Worm (Caenorhabditis elegans) whole organism, L4 larva: Measurements from ENCODE around the gene ucp-4.

Source experiments
- F10B5.3 ChIP-seq: sonication (generic microtip); optimal IDR thresholded peaks from 2 replicates; lab custom pipeline; 2016; ENCODE audit warnings: mild to moderate bottlenecking, missing genetic modification characterization, missing compliant biosample characterization
- T20F7.1 ChIP-seq: fragments of 200-800 bp; sonication (Bioruptor generic); optimal IDR thresholded peaks from 2 replicates; lab custom pipeline; 2018; ENCODE audit warnings: mild to moderate bottlenecking, missing genetic modification characterization, missing compliant biosample characterization
- ZK546.5 ChIP-seq, 2 experiments: sonication (generic microtip); optimal IDR thresholded peaks; 2 replicates each; lab custom pipeline; 2017; ENCODE audit warnings: missing biosample characterization in 2 of 2, missing genetic modification characterization in 2 of 2
- aha-1 ChIP-seq: fragments of 150-350 bp; peaks from one replicate; lab custom pipeline; 2014; ENCODE audit warnings: missing biosample characterization, missing genetic modification characterization
- ceh-20 ChIP-seq: fragments of 200-800 bp; sonication (Bioruptor generic); IDR thresholded peaks from 2 replicates; pipeline ENCODE4 v1.3.6; 2022; ENCODE audit warnings: missing genetic modification reagents, missing genetic modification characterization, missing compliant biosample characterization
- ceh-62 ChIP-seq: sonication (generic microtip); optimal IDR thresholded peaks from 2 replicates; lab custom pipeline; 2017; ENCODE audit warnings: missing biosample characterization, missing genetic modification characterization
- daf-16 ChIP-seq, 3 experiments: sonication (generic microtip); optimal IDR thresholded peaks; 2 replicates each; lab custom pipeline; 2016 to 2017; ENCODE audit warnings: missing genetic modification characterization in 3 of 3, missing genetic modification reagents in 3 of 3, mild to moderate bottlenecking in 2 of 3, missing compliant biosample characterization in 2 of 3, missing biosample characterization in 1 of 3, moderate library complexity in 1 of 3
- dmd-6 ChIP-seq: fragments of 200-800 bp; sonication (Bioruptor generic); IDR thresholded peaks from 2 replicates; pipeline ENCODE4 v1.3.6; 2022; ENCODE audit warnings: missing genetic modification reagents, missing genetic modification characterization, missing compliant biosample characterization
- dmd-8 ChIP-seq: fragments of 200-800 bp; sonication (Bioruptor generic); IDR thresholded peaks from 2 replicates; pipeline ENCODE4 v1.3.6; 2022; ENCODE audit warnings: missing genetic modification characterization, missing compliant biosample characterization
- dmd-9 ChIP-seq: fragments of 200-800 bp; sonication (Bioruptor generic); IDR thresholded peaks from 2 replicates; pipeline ENCODE4 v1.3.6; 2022; ENCODE audit warnings: missing genetic modification reagents, missing genetic modification characterization, missing compliant biosample characterization
- dve-1 ChIP-seq: sonication (generic microtip); optimal IDR thresholded peaks from 2 replicates; lab custom pipeline; 2017; ENCODE audit warnings: antibody characterized with exemption, mild to moderate bottlenecking, missing genetic modification characterization, missing compliant biosample characterization; ENCODE audit not compliant: insufficient read depth
- egl-27 ChIP-seq: sonication (generic microtip); optimal IDR thresholded peaks from 3 replicates; lab custom pipeline; 2017; ENCODE audit warnings: missing biosample characterization, missing genetic modification reagents, missing genetic modification characterization
- hlh-11 ChIP-seq: fragments of 200-800 bp; sonication (Bioruptor generic); optimal IDR thresholded peaks from 2 replicates; lab custom pipeline; 2018; ENCODE audit warnings: mild to moderate bottlenecking, missing genetic modification characterization, missing compliant biosample characterization
- hlh-30 ChIP-seq: sonication (generic microtip); optimal IDR thresholded peaks from 2 replicates; lab custom pipeline; 2017; ENCODE audit warnings: antibody characterized with exemption, mild to moderate bottlenecking, missing genetic modification characterization, missing compliant biosample characterization; ENCODE audit not compliant: insufficient read depth
- lin-1 ChIP-seq: fragments of 200-800 bp; sonication (Bioruptor generic); IDR thresholded peaks from 2 replicates; pipeline ENCODE4 v1.3.6; 2022; ENCODE audit warnings: missing genetic modification reagents, missing genetic modification characterization, missing compliant biosample characterization
- lin-15B ChIP-seq: fragments of 150-350 bp; sonication (generic microtip); optimal IDR thresholded peaks from 3 replicates; lab custom pipeline; 2014; ENCODE audit warnings: missing biosample characterization, missing genetic modification characterization
- lin-29 ChIP-seq: fragments of 200-800 bp; sonication (Bioruptor generic); IDR thresholded peaks from 2 replicates; pipeline ENCODE4 v1.3.6; 2022; ENCODE audit warnings: missing genetic modification reagents, missing genetic modification characterization, missing compliant biosample characterization
- lin-38 ChIP-seq: fragments of 200-800 bp; sonication (Bioruptor generic); IDR thresholded peaks from 2 replicates; pipeline ENCODE4 v1.3.6; 2022; ENCODE audit warnings: missing genetic modification reagents, missing genetic modification characterization, missing compliant biosample characterization
- lsy-2 ChIP-seq, 2 experiments: fragments of 150-350 bp in 1 of 2; sonication (generic microtip) in 1 of 2; optimal IDR thresholded peaks; 2 replicates each; lab custom pipeline; 2014 to 2017; ENCODE audit warnings: missing biosample characterization in 2 of 2, missing genetic modification characterization in 2 of 2
- madf-9 ChIP-seq: fragments of 200-800 bp; sonication (Bioruptor generic); conservative IDR thresholded peaks from 2 replicates; pipeline ENCODE4 v1.3.6; 2022; ENCODE audit warnings: missing genetic modification reagents, missing genetic modification characterization, missing compliant biosample characterization
- mep-1 ChIP-seq: fragments of 150-350 bp; sonication (generic microtip); optimal IDR thresholded peaks from 3 replicates; lab custom pipeline; 2014; ENCODE audit warnings: missing biosample characterization, missing genetic modification characterization
- nhr-10 ChIP-seq: fragments of 150-350 bp; optimal IDR thresholded peaks from 2 replicates; lab custom pipeline; 2014; ENCODE audit warnings: missing biosample characterization, missing genetic modification characterization
- nhr-111 ChIP-seq: fragments of 200-800 bp; sonication (Bioruptor generic); optimal IDR thresholded peaks from 2 replicates; lab custom pipeline; 2018; ENCODE audit warnings: mild to moderate bottlenecking, missing genetic modification characterization, missing compliant biosample characterization
- nhr-28 ChIP-seq: fragments of 150-350 bp; optimal IDR thresholded peaks from 2 replicates; lab custom pipeline; 2014; ENCODE audit warnings: missing biosample characterization, missing genetic modification characterization
- nhr-41 ChIP-seq: fragments of 200-800 bp; sonication (Bioruptor generic); IDR thresholded peaks from 2 replicates; pipeline ENCODE4 v1.3.6; 2022; ENCODE audit warnings: missing genetic modification reagents, missing genetic modification characterization, missing compliant biosample characterization
- nhr-48 ChIP-seq: sonication (generic microtip); optimal IDR thresholded peaks from 2 replicates; lab custom pipeline; 2016; ENCODE audit warnings: mild to moderate bottlenecking, missing genetic modification characterization, missing compliant biosample characterization
- nhr-6 ChIP-seq: fragments of 150-350 bp; optimal IDR thresholded peaks from 2 replicates; lab custom pipeline; 2014; ENCODE audit warnings: missing biosample characterization, missing genetic modification characterization
- nhr-76 ChIP-seq: fragments of 150-350 bp; optimal IDR thresholded peaks from 2 replicates; lab custom pipeline; 2014; ENCODE audit warnings: missing biosample characterization, missing genetic modification characterization
- nhr-77 ChIP-seq: fragments of 150-350 bp; optimal IDR thresholded peaks from 2 replicates; lab custom pipeline; 2014; ENCODE audit warnings: missing biosample characterization, missing genetic modification characterization
- pha-4 ChIP-seq, 2 experiments: fragments of 150-350 bp in 1 of 2; fragments of 200-800 bp in 1 of 2; sonication (Bioruptor generic) in 1 of 2; IDR thresholded peaks in 1 of 2; optimal IDR thresholded peaks in 1 of 2; 2 replicates each; pipeline versions ENCODE4 v1.3.6 to Lab custom; 2014 to 2022; ENCODE audit warnings: missing genetic modification characterization in 2 of 2, missing genetic modification reagents in 2 of 2, missing biosample characterization in 1 of 2, missing compliant biosample characterization in 1 of 2
- pqm-1 ChIP-seq: sonication (generic microtip); optimal IDR thresholded peaks from 2 replicates; lab custom pipeline; 2017; ENCODE audit warnings: missing biosample characterization, missing genetic modification characterization
- rbr-2 ChIP-seq: sonication (generic microtip); optimal IDR thresholded peaks from 2 replicates; lab custom pipeline; 2016; ENCODE audit warnings: missing genotype, missing genetic modification characterization, missing compliant biosample characterization
- sdz-12 ChIP-seq: fragments of 200-800 bp; sonication (Bioruptor generic); optimal IDR thresholded peaks from 2 replicates; lab custom pipeline; 2018; ENCODE audit warnings: mild to moderate bottlenecking, missing genetic modification characterization, missing compliant biosample characterization
- set-16 ChIP-seq: fragments of 200-800 bp; sonication (Bioruptor generic); IDR thresholded peaks from 2 replicates; pipeline ENCODE4 v1.3.6; 2022; ENCODE audit warnings: missing genetic modification reagents, missing genetic modification characterization, missing compliant biosample characterization
- skn-1 ChIP-seq: fragments of 150-350 bp; optimal IDR thresholded peaks from 2 replicates; lab custom pipeline; 2014; ENCODE audit warnings: missing biosample characterization, missing genetic modification characterization
- spr-1 ChIP-seq: sonication (generic microtip); optimal IDR thresholded peaks from 2 replicates; lab custom pipeline; 2016; ENCODE audit warnings: mild to moderate bottlenecking, missing genetic modification characterization, missing compliant biosample characterization
- tag-97 ChIP-seq: fragments of 200-800 bp; sonication (Bioruptor generic); IDR thresholded peaks from 2 replicates; pipeline ENCODE4 v1.3.6; 2022; ENCODE audit warnings: missing genetic modification characterization, missing compliant biosample characterization
- tra-1 ChIP-seq: fragments of 200-800 bp; sonication (Bioruptor generic); IDR thresholded peaks from 2 replicates; pipeline ENCODE4 v1.3.6; 2022; ENCODE audit warnings: missing genetic modification reagents, missing genetic modification characterization, missing compliant biosample characterization
- unc-62 ChIP-seq, 3 experiments: fragments of 150-350 bp in 1 of 3; sonication (generic microtip); optimal IDR thresholded peaks in 2 of 3; peaks in 1 of 3; 1 replicate in 1 of 3; 2 replicates in 2 of 3; lab custom pipeline; 2014 to 2017; ENCODE audit warnings: missing biosample characterization in 3 of 3, missing genetic modification characterization in 3 of 3, missing genetic modification reagents in 3 of 3, missing genotype in 1 of 3
- zfp-2 ChIP-seq: sonication (generic microtip); optimal IDR thresholded peaks from 2 replicates; lab custom pipeline; 2016; ENCODE audit warnings: mild to moderate bottlenecking, missing genetic modification characterization, missing compliant biosample characterization
- zip-11 ChIP-seq: fragments of 200-800 bp; sonication (Bioruptor generic); IDR thresholded peaks from 2 replicates; pipeline ENCODE4 v1.3.6; 2022; ENCODE audit warnings: missing genetic modification characterization, missing compliant biosample characterization
- zip-2 ChIP-seq: fragments of 150-350 bp; optimal IDR thresholded peaks from 2 replicates; lab custom pipeline; 2014; ENCODE audit warnings: missing biosample characterization, missing genetic modification characterization

Gene ucp-4

ce11 chrV:9334216-9334615 lies at the start of gene ucp-4:
Gene ucp-4 (plus strand): TSS chrV:9334298.
- TF ChIP-seq daf-16 (GFP tag; optimal IDR thresholded peaks at IDR 0.05; lab: Kevin White, UChicago) (no peak), daf-16 (tag; optimal IDR thresholded peaks at IDR 0.05; lab: Kevin White, UChicago) (peak; percentile 20), madf-9 (no peak), aha-1 (tag; lab: Kevin White, UChicago) (no peak), tag-97 (GFP tag; lab: Robert Waterston, UW) (no peak), unc-62 (GFP tag; optimal IDR thresholded peaks at IDR 0.05 in 1 of 2; lab: Kevin White, UChicago) (peak in 1 of 2 experiments; percentile 30), unc-62 (tag; optimal IDR thresholded peaks at IDR 0.05; lab: Kevin White, UChicago) (no peak), nhr-10 (tag; lab: Kevin White, UChicago) (no peak), hlh-11 (tag; lab: Kevin White, UChicago) (peak; percentile 29), dve-1 (tag; lab: Kevin White, UChicago) (peak; percentile 8), rbr-2 (tag; lab: Kevin White, UChicago) (no peak), sdz-12 (GFP tag; lab: Kevin White, UChicago) (no peak), nhr-76 (tag; lab: Kevin White, UChicago) (no peak), hlh-30 (peak; percentile 14), nhr-48 (tag; lab: Kevin White, UChicago) (no peak), dmd-9 (GFP tag; lab: Robert Waterston, UW) (no peak), ZK546.5 (tag; optimal IDR thresholded peaks at IDR 0.05; lab: Kevin White, UChicago) (no peak), spr-1 (tag; lab: Kevin White, UChicago) (no peak), mep-1 (tag; lab: Kevin White, UChicago) (no peak), lin-1 (GFP tag; lab: Robert Waterston, UW) (no peak), pqm-1 (tag; lab: Kevin White, UChicago) (no peak), lin-15B (no peak), ceh-20 (GFP tag; lab: Robert Waterston, UW) (peak; percentile 62; the same call in 1 of the 2 replicates), nhr-28 (tag; lab: Kevin White, UChicago) (peak; percentile 4), dmd-6 (GFP tag; lab: Robert Waterston, UW) (peak; percentile 75), pha-4 (GFP tag; IDR thresholded peaks at IDR 0.05; lab: Robert Waterston, UW) (no peak), pha-4 (tag; optimal IDR thresholded peaks at IDR 0.05; lab: Kevin White, UChicago) (no peak), F10B5.3 (tag; lab: Kevin White, UChicago) (no peak), tra-1 (GFP tag; lab: Robert Waterston, UW) (0 out of 2 replicates have a peak, but pooled peaks have one; percentile 35), T20F7.1 (peak; percentile 85)

ce11 chrV:9287460-9287859 lies 46.6 kb upstream of the ucp-4 start, which contains the start of gene lron-2:
Gene lron-2 (minus strand): TSS chrV:9287560.
- TF ChIP-seq ceh-62 (tag; lab: Kevin White, UChicago) (no peak), zip-2 (tag; lab: Kevin White, UChicago) (no peak), skn-1 (tag; lab: Kevin White, UChicago) (no peak), nhr-77 (tag; lab: Kevin White, UChicago) (no peak), pha-4 (GFP tag; IDR thresholded peaks at IDR 0.05; lab: Robert Waterston, UW) (no peak), pha-4 (tag; optimal IDR thresholded peaks at IDR 0.05; lab: Kevin White, UChicago) (no peak), lin-38 (GFP tag; lab: Robert Waterston, UW) (no peak), nhr-6 (no peak)
- TF ChIP-seq, all 104 proteins: peak for 0

ce11 chrV:9291919-9292318 lies 42.2 kb upstream of the ucp-4 start, which contains the start of gene ZK682.7:
Gene ZK682.7 (minus strand): TSS chrV:9292165.
- no peak for TF ChIP-seq nhr-111
- no peak for TF ChIP-seq lsy-2 (tag; optimal IDR thresholded peaks at IDR 0.05; lab: Kevin White, UChicago)
- TF ChIP-seq zfp-2: no peak
- TF ChIP-seq set-16 (GFP tag; lab: Robert Waterston, UW): no peak
- TF ChIP-seq lin-29 (GFP tag; lab: Robert Waterston, UW): no peak
- no peak for TF ChIP-seq zip-2 (tag; lab: Kevin White, UChicago)
- TF ChIP-seq egl-27 (tag; lab: Kevin White, UChicago): no peak
- TF ChIP-seq dmd-8 (GFP tag; lab: Robert Waterston, UW): no peak
- TF ChIP-seq zip-11 (GFP tag; lab: Robert Waterston, UW): no peak
- no peak for TF ChIP-seq nhr-41
- TF ChIP-seq, all 104 proteins: peak for 0
